Worm (Caenorhabditis elegans): ENCODE data around the gene lipl-5.

DNA sequence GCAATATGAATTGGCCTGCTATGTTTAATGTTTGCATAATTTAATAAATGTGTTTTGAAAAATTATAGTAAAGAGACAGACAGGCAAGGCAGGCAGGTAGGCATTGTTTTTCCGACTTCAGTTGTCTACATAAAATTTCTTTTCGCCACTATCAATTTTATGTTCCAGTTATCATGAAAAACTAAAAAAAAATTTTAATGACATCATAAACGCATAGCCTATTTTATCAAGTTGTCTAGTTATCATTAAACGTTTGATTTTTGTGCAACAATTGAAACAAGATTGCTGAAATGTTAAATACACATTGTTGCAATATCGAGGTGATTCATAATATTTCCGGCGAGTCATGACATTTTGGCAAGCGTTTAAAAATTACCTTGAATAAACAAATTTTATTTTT is 29.5 kb downstream of the lipl-5 start:
- TF ChIP-seq nhr-80 (tag; optimal IDR thresholded peaks at IDR 0.05) (peak; percentile 24), ztf-22 (GFP tag; optimal IDR thresholded peaks at IDR 0.05) (no peak)

All from whole organism, young adult.